Fruit fly (Drosophila melanogaster): Measurements from ENCODE around the gene Mical.

DNA sequence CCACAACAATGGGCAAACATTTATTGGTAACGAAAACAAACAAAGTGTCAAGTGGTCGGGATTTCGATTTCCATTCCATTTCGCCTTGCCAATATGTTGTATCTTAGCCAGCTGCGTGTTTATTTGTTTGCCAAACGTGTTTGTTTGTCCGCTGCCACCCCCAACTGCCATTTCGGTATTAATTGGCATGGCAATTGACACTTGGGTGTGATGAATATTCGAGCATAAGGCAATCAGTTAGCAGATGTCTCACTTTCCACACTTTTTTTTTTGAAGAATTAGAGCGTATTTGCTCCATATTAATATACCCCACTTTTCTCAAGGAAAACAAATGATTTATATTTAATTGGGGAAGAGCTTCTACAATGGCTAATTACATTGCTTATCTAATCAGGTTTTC lies 11.2 kb downstream of the Mical start:
- TF ChIP-seq Dll (optimal IDR thresholded peaks at IDR 0.05) (no peak), pan (optimal IDR thresholded peaks at IDR 0.05) (no peak), usp (GFP tag; optimal IDR thresholded peaks at IDR 0.05) (no peak)

Data from whole organism.